Fruit fly (Drosophila melanogaster) whole organism, embryonic: Measurements from ENCODE around the gene CG11562.

Source experiments
- Atf6 ChIP-seq: fragments of 200-800 bp; sonication (Bioruptor generic); IDR thresholded peaks from 2 replicates; pipeline ENCODE4 v1.3.6; 2022; ENCODE audit warnings: missing biosample characterization, missing genetic modification characterization
- Bteb2 ChIP-seq: fragments of 200-800 bp; sonication (Bioruptor generic); optimal IDR thresholded peaks from 2 replicates; lab custom pipeline; 2016; ENCODE audit warnings: missing biosample characterization, missing genetic modification characterization
- CG10267 ChIP-seq: fragments of 200-800 bp; sonication (Bioruptor generic); optimal IDR thresholded peaks from 2 replicates; lab custom pipeline; 2018; ENCODE audit warnings: missing biosample characterization, mild to moderate bottlenecking, missing genetic modification characterization, moderate library complexity
- CG4282 ChIP-seq: fragments of 200-800 bp; sonication (Bioruptor generic); optimal IDR thresholded peaks from 2 replicates; lab custom pipeline; 2016; ENCODE audit warnings: missing biosample characterization, missing genetic modification characterization
- CG6683 ChIP-seq: fragments of 200-800 bp; sonication (Bioruptor generic); optimal IDR thresholded peaks from 2 replicates; lab custom pipeline; 2017; ENCODE audit warnings: missing biosample characterization, mild to moderate bottlenecking, missing genetic modification characterization, missing genetic modification reagents
- CG9932 ChIP-seq: fragments of 200-800 bp; sonication (Bioruptor generic); IDR thresholded peaks from 2 replicates; pipeline ENCODE4 v1.3.6; 2022; ENCODE audit warnings: missing biosample characterization, missing genetic modification characterization
- Ravus ChIP-seq: fragments of 200-800 bp; sonication (Bioruptor generic); IDR thresholded peaks from 2 replicates; pipeline ENCODE4 v1.3.6; 2022; ENCODE audit warnings: missing biosample characterization, missing genetic modification characterization
- Xrp1 ChIP-seq: fragments of 200-800 bp; sonication (Bioruptor generic); IDR thresholded peaks from 2 replicates; pipeline ENCODE4 v1.3.6; 2022; ENCODE audit warnings: missing biosample characterization, missing genetic modification characterization
- bigmax ChIP-seq: fragments of 200-800 bp; sonication (Bioruptor generic); optimal IDR thresholded peaks from 2 replicates; lab custom pipeline; 2018; ENCODE audit warnings: missing biosample characterization, mild to moderate bottlenecking, missing genetic modification characterization
- hth ChIP-seq: fragments of >200 bp; optimal IDR thresholded peaks from 2 replicates; lab custom pipeline; 2017; ENCODE audit warnings: inconsistent platforms
- lmd ChIP-seq: fragments of 200-800 bp; sonication (Bioruptor generic); IDR thresholded peaks from 2 replicates; pipeline ENCODE4 v1.3.6; 2022; ENCODE audit warnings: missing biosample characterization, missing genetic modification characterization
- zf30C ChIP-seq: fragments of 200-800 bp; sonication (Bioruptor generic); optimal IDR thresholded peaks from 3 replicates; lab custom pipeline; 2018; ENCODE audit warnings: missing biosample characterization, mild to moderate bottlenecking, missing genetic modification characterization

DNA sequence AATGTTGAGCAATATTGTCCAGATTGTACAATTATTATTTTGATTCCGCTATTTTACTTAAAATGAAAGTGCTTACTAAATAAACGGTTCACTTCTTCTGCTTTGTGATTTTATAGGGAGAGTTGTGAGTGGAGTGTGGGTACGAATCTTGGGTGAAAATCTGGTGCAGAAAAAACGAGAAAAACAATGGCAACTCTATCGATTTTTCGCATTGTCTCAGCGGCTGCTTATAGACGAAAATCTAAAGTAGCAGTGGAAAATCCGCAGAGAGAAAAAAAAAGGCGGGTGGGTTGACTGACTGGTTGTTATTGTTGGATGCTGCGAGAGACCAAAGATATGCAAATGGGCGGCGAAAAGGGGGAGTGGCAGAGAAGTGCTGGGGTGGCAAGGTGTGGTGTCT is 49.1 kb upstream of the CG11562 start:
- TF ChIP-seq lmd (GFP tag; lab: Robert Waterston, UW) (no peak), CG9932 (no peak), hth (lab: Kevin White, UChicago) (no peak), CG4282 (no peak), CG6683 (GFP tag; lab: Kevin White, UChicago) (no peak), Atf6 (no peak), CG10267 (tag; lab: Kevin White, UChicago) (no peak), bigmax (no peak), Ravus (no peak), zf30C (no peak), Xrp1 (GFP tag; lab: Robert Waterston, UW) (no peak), Bteb2 (GFP tag; lab: Kevin White, UChicago) (no peak)
